Fruit fly (Drosophila melanogaster) whole organism, embryonic: ENCODE results near the gene CG32369.
A peak's percentile ranks its signal among the peaks of the same experiment; 100 is the strongest.

Experiments used
- Adf1 ChIP-seq: fragments of 200-800 bp; sonication (Bioruptor generic); IDR thresholded peaks from 2 replicates; pipeline ENCODE4 v1.3.6; 2022; ENCODE audit warnings: missing biosample characterization, missing genetic modification characterization
- CG10979 ChIP-seq: fragments of 200-800 bp; sonication (Bioruptor generic); optimal IDR thresholded peaks from 2 replicates; lab custom pipeline; 2018; ENCODE audit warnings: missing biosample characterization, mild to moderate bottlenecking, missing genetic modification characterization, moderate library complexity
- CG11560 ChIP-seq: fragments of 200-800 bp; sonication (Bioruptor generic); IDR thresholded peaks from 3 replicates; pipeline ENCODE4 v1.3.6; 2022; ENCODE audit warnings: missing biosample characterization, missing genetic modification characterization
- CG12155 ChIP-seq: fragments of 200-800 bp; sonication (Bioruptor generic); optimal IDR thresholded peaks from 3 replicates; lab custom pipeline; 2016; ENCODE audit warnings: missing biosample characterization, missing genetic modification characterization
- CG14014 ChIP-seq: fragments of 200-800 bp; sonication (Bioruptor generic); IDR thresholded peaks from 2 replicates; pipeline ENCODE4 v1.3.6; 2022; ENCODE audit warnings: missing biosample characterization, missing genetic modification characterization
- CG14965 ChIP-seq: fragments of 200-800 bp; sonication (Bioruptor generic); optimal IDR thresholded peaks from 2 replicates; lab custom pipeline; 2016; ENCODE audit warnings: missing biosample characterization, missing genetic modification characterization, borderline replicate concordance
- CG15073 ChIP-seq: fragments of 200-800 bp; sonication (Bioruptor generic); optimal IDR thresholded peaks from 2 replicates; lab custom pipeline; 2016; ENCODE audit warnings: missing biosample characterization, missing genetic modification characterization
- CG15269 ChIP-seq: fragments of 200-800 bp; sonication (Bioruptor generic); optimal IDR thresholded peaks from 2 replicates; lab custom pipeline; 2018; ENCODE audit warnings: missing biosample characterization, mild to moderate bottlenecking, missing genetic modification characterization, moderate library complexity
- CG15479 ChIP-seq: fragments of 200-800 bp; sonication (Bioruptor generic); optimal IDR thresholded peaks from 3 replicates; lab custom pipeline; 2019; ENCODE audit warnings: missing biosample characterization, mild to moderate bottlenecking, missing genetic modification characterization, moderate library complexity
- CG17328 ChIP-seq: fragments of 200-800 bp; sonication (Bioruptor generic); IDR thresholded peaks from 2 replicates; pipeline ENCODE4 v1.3.6; 2022; ENCODE audit warnings: missing biosample characterization, missing genetic modification characterization
- CG17359 ChIP-seq: fragments of 200-800 bp; sonication (Bioruptor generic); optimal IDR thresholded peaks from 3 replicates; lab custom pipeline; 2018; ENCODE audit warnings: missing biosample characterization, mild to moderate bottlenecking, missing genetic modification characterization, moderate library complexity
- CG17361 ChIP-seq: fragments of 200-800 bp; sonication (Bioruptor generic); IDR thresholded peaks from 3 replicates; pipeline ENCODE4 v1.3.6; 2022; ENCODE audit warnings: missing biosample characterization, missing genetic modification characterization
- CG17385 ChIP-seq: fragments of 200-800 bp; sonication (Bioruptor generic); optimal IDR thresholded peaks from 3 replicates; lab custom pipeline; 2018; ENCODE audit warnings: missing biosample characterization, mild to moderate bottlenecking, missing genetic modification characterization
- CG17829 ChIP-seq: fragments of 200-800 bp; optimal IDR thresholded peaks from 2 replicates; lab custom pipeline; 2019; ENCODE audit warnings: missing biosample characterization, mild to moderate bottlenecking, missing genetic modification characterization, moderate library complexity
- CG1832 ChIP-seq: fragments of 200-800 bp; sonication (Bioruptor generic); optimal IDR thresholded peaks from 2 replicates; lab custom pipeline; 2017; ENCODE audit warnings: missing biosample characterization, mild to moderate bottlenecking, missing genetic modification characterization, inconsistent platforms
- CG18476 ChIP-seq: fragments of 200-800 bp; sonication (Bioruptor generic); optimal IDR thresholded peaks from 2 replicates; lab custom pipeline; 2016; ENCODE audit warnings: missing biosample characterization, mild to moderate bottlenecking, missing genetic modification characterization
- CG2875 ChIP-seq: fragments of 200-800 bp; sonication (Bioruptor generic); optimal IDR thresholded peaks from 2 replicates; lab custom pipeline; 2017; ENCODE audit warnings: missing biosample characterization, mild to moderate bottlenecking, missing genetic modification characterization, missing genetic modification reagents
- CG30403 ChIP-seq: fragments of 200-800 bp; sonication (Bioruptor generic); optimal IDR thresholded peaks from 3 replicates; lab custom pipeline; 2016; ENCODE audit warnings: missing biosample characterization, missing genetic modification characterization
- CG31441 ChIP-seq: fragments of 200-800 bp; sonication (Bioruptor generic); IDR thresholded peaks from 2 replicates; pipeline ENCODE4 v1.3.6; 2022; ENCODE audit warnings: missing biosample characterization, missing genetic modification characterization
- CG32532 ChIP-seq: fragments of 200-800 bp; sonication (Bioruptor generic); IDR thresholded peaks from 2 replicates; pipeline ENCODE4 v1.3.6; 2022; ENCODE audit warnings: missing biosample characterization, missing genetic modification characterization
- CG4282 ChIP-seq: fragments of 200-800 bp; sonication (Bioruptor generic); optimal IDR thresholded peaks from 2 replicates; lab custom pipeline; 2016; ENCODE audit warnings: missing biosample characterization, missing genetic modification characterization
- CG4424 ChIP-seq: fragments of 200-800 bp; sonication (Bioruptor generic); optimal IDR thresholded peaks from 3 replicates; lab custom pipeline; 2016; ENCODE audit warnings: missing biosample characterization, missing genetic modification characterization
- CG5180 ChIP-seq: fragments of 200-800 bp; sonication (Bioruptor generic); optimal IDR thresholded peaks from 3 replicates; lab custom pipeline; 2017; ENCODE audit warnings: missing biosample characterization, missing genetic modification characterization, mild to moderate bottlenecking, moderate library complexity, missing genetic modification reagents
- CG5953 ChIP-seq: fragments of 200-800 bp; sonication (Bioruptor generic); IDR thresholded peaks from 2 replicates; pipeline ENCODE4 v1.3.6; 2022; ENCODE audit warnings: missing biosample characterization, missing genetic modification characterization
- CG7556 ChIP-seq: fragments of 200-800 bp; sonication (Bioruptor generic); optimal IDR thresholded peaks from 2 replicates; lab custom pipeline; 2017; ENCODE audit warnings: missing biosample characterization, mild to moderate bottlenecking, missing genetic modification characterization
- CG8089 ChIP-seq: fragments of 200-800 bp; sonication (Bioruptor generic); optimal IDR thresholded peaks from 3 replicates; lab custom pipeline; 2016; ENCODE audit warnings: missing biosample characterization, missing genetic modification characterization
- CG8359 ChIP-seq: fragments of 200-800 bp; sonication (Bioruptor generic); optimal IDR thresholded peaks from 2 replicates; lab custom pipeline; 2017; ENCODE audit warnings: missing biosample characterization, mild to moderate bottlenecking, missing genetic modification characterization, borderline replicate concordance
- CG9437 ChIP-seq: fragments of 200-800 bp; sonication (Bioruptor generic); optimal IDR thresholded peaks from 2 replicates; lab custom pipeline; 2018; ENCODE audit warnings: missing biosample characterization, mild to moderate bottlenecking, missing genetic modification characterization
- Chrac-16 ChIP-seq: fragments of 200-800 bp; sonication (Bioruptor generic); optimal IDR thresholded peaks from 3 replicates; lab custom pipeline; 2016; ENCODE audit warnings: missing biosample characterization, missing genetic modification characterization
- Ets97D ChIP-seq: fragments of 200-800 bp; sonication (Bioruptor generic); optimal IDR thresholded peaks from 3 replicates; lab custom pipeline; 2016; ENCODE audit warnings: missing biosample characterization, missing genetic modification characterization
- HHEX ChIP-seq: fragments of 200-800 bp; sonication (Bioruptor generic); optimal IDR thresholded peaks from 3 replicates; lab custom pipeline; 2017; ENCODE audit warnings: missing biosample characterization, mild to moderate bottlenecking, missing genetic modification characterization, missing genetic modification reagents
- Kr ChIP-seq: fragments of 200-800 bp; sonication (Bioruptor generic); optimal IDR thresholded peaks from 2 replicates; lab custom pipeline; 2017; ENCODE audit warnings: missing biosample characterization, mild to moderate bottlenecking, missing genetic modification characterization
- Lhr ChIP-seq: fragments of 200-800 bp; sonication (Bioruptor generic); optimal IDR thresholded peaks from 3 replicates; lab custom pipeline; 2017; ENCODE audit warnings: mild to moderate bottlenecking, missing biosample characterization, missing genetic modification reagents, missing genetic modification characterization
- Lim3 ChIP-seq: fragments of 200-800 bp; sonication (Bioruptor generic); IDR thresholded peaks from 2 replicates; pipeline ENCODE4 v1.3.6; 2022; ENCODE audit warnings: missing biosample characterization, missing genetic modification characterization
- Mes4 ChIP-seq: fragments of 200-800 bp; sonication (Bioruptor generic); optimal IDR thresholded peaks from 2 replicates; lab custom pipeline; 2016; ENCODE audit warnings: missing biosample characterization, missing genetic modification characterization
- Sox100B ChIP-seq: fragments of 200-800 bp; sonication (Bioruptor generic); optimal IDR thresholded peaks from 3 replicates; lab custom pipeline; 2018; ENCODE audit warnings: missing biosample characterization, mild to moderate bottlenecking, missing genetic modification characterization
- YL-1 ChIP-seq: fragments of 200-800 bp; sonication (Bioruptor generic); optimal IDR thresholded peaks from 3 replicates; lab custom pipeline; 2017; ENCODE audit warnings: missing biosample characterization, mild to moderate bottlenecking, missing genetic modification characterization
- bcd ChIP-seq: fragments of 200-800 bp; sonication (Bioruptor generic); optimal IDR thresholded peaks from 2 replicates; lab custom pipeline; 2017; ENCODE audit warnings: missing biosample characterization, mild to moderate bottlenecking, missing genetic modification characterization
- croc ChIP-seq: fragments of 200-800 bp; sonication (Bioruptor generic); conservative IDR thresholded peaks from 3 replicates; pipeline ENCODE4 v1.3.6; 2022; ENCODE audit warnings: missing biosample characterization, missing genetic modification characterization
- ems ChIP-seq: fragments of 200-800 bp; sonication (Bioruptor generic); optimal IDR thresholded peaks from 3 replicates; lab custom pipeline; 2016; ENCODE audit warnings: missing biosample characterization, missing genetic modification characterization
- gfzf ChIP-seq: fragments of 200-800 bp; sonication (Bioruptor generic); optimal IDR thresholded peaks from 2 replicates; lab custom pipeline; 2016; ENCODE audit warnings: missing biosample characterization, mild to moderate bottlenecking, missing genetic modification characterization, moderate library complexity
- her ChIP-seq: fragments of 200-800 bp; sonication (Bioruptor generic); optimal IDR thresholded peaks from 2 replicates; lab custom pipeline; 2016; ENCODE audit warnings: missing biosample characterization, missing genetic modification characterization
- hkb ChIP-seq, 2 experiments: fragments of 200-800 bp in 1 of 2; fragments of >200 bp in 1 of 2; sonication (Bioruptor generic) in 1 of 2; IDR thresholded peaks in 1 of 2; optimal IDR thresholded peaks in 1 of 2; 2 replicates each; pipeline versions ENCODE4 v1.3.6 to Lab custom; 2017 to 2022; ENCODE audit warnings: missing biosample characterization in 1 of 2, missing genetic modification characterization in 1 of 2
- lmd ChIP-seq: fragments of 200-800 bp; sonication (Bioruptor generic); IDR thresholded peaks from 2 replicates; pipeline ENCODE4 v1.3.6; 2022; ENCODE audit warnings: missing biosample characterization, missing genetic modification characterization
- otp ChIP-seq: fragments of 200-800 bp; sonication (Bioruptor generic); IDR thresholded peaks from 3 replicates; pipeline ENCODE4, ENCODE4 v1.3.6; 2022; ENCODE audit warnings: missing biosample characterization, missing genetic modification characterization
- repo ChIP-seq: fragments of 200-800 bp; sonication (Bioruptor generic); optimal IDR thresholded peaks from 2 replicates; lab custom pipeline; 2016; ENCODE audit warnings: missing biosample characterization, missing genetic modification characterization
- run ChIP-seq: fragments of 200-800 bp; sonication (Bioruptor generic); optimal IDR thresholded peaks from 3 replicates; lab custom pipeline; 2018; ENCODE audit warnings: missing biosample characterization, mild to moderate bottlenecking, missing genetic modification characterization
- sd ChIP-seq: fragments of 200-800 bp; sonication (Bioruptor generic); optimal IDR thresholded peaks from 3 replicates; lab custom pipeline; 2018; ENCODE audit warnings: missing biosample characterization, mild to moderate bottlenecking, missing genetic modification characterization, moderate library complexity
- tgo ChIP-seq: fragments of 200-800 bp; sonication (Bioruptor generic); IDR thresholded peaks from 3 replicates; pipeline ENCODE4 v1.3.6; 2022; ENCODE audit warnings: missing biosample characterization, missing genetic modification characterization
- tx ChIP-seq: fragments of 200-800 bp; sonication (Bioruptor generic); optimal IDR thresholded peaks from 2 replicates; lab custom pipeline; 2016; ENCODE audit warnings: missing biosample characterization, missing genetic modification characterization
- usp ChIP-seq: fragments of >200 bp; optimal IDR thresholded peaks from 2 replicates; lab custom pipeline; 2017; ENCODE audit warnings: missing biosample characterization, missing genetic modification characterization

The CG32369 gene

dm6 chr3L:7810924-7811323, 1.3 kb upstream of the CG32369 start (continued):
- TF ChIP-seq Mes4 (GFP tag; lab: Kevin White, UChicago) (no peak), Sox100B (GFP tag; lab: Kevin White, UChicago) (peak; percentile 65), CG15479 (no peak), YL-1 (no peak), CG9437 (no peak), CG17328 (GFP tag; lab: Robert Waterston, UW) (no peak), CG14014 (GFP tag; lab: Robert Waterston, UW) (no peak; the same call in 1 of the 2 replicates), repo (GFP tag; lab: Kevin White, UChicago) (no peak), CG8089 (GFP tag; lab: Kevin White, UChicago) (no peak), Lhr (no peak), CG12155 (GFP tag; lab: Kevin White, UChicago) (no peak), hkb (optimal IDR thresholded peaks at IDR 0.05; lab: Kevin White, UChicago) (no peak), hkb (GFP tag; IDR thresholded peaks at IDR 0.05; lab: Robert Waterston, UW) (peak; percentile 49; the same call in 1 of the 2 replicates), CG1832 (GFP tag; lab: Kevin White, UChicago) (no peak), run (tag; lab: Kevin White, UChicago) (peak; percentile 39), CG5953 (GFP tag; lab: Robert Waterston, UW) (no peak), CG17361 (GFP tag; lab: Robert Waterston, UW) (peak; percentile 47; the same call in 1 of the 3 replicates), ems (GFP tag; lab: Kevin White, UChicago) (no peak), Kr (GFP tag; lab: Kevin White, UChicago) (no peak), CG4282 (GFP tag; lab: Kevin White, UChicago) (no peak), CG14965 (no peak), gfzf (GFP tag; lab: Kevin White, UChicago) (no peak), Lim3 (GFP tag; lab: Robert Waterston, UW) (no peak), CG15269 (tag; lab: Kevin White, UChicago) (peak; percentile 71), croc (no peak), CG18476 (GFP tag; lab: Kevin White, UChicago) (no peak), tgo (GFP tag; lab: Robert Waterston, UW) (0 out of 3 replicates have a peak, but pooled peaks have one; percentile 13), CG30403 (GFP tag; lab: Kevin White, UChicago) (peak; percentile 5), CG15073 (GFP tag; lab: Kevin White, UChicago) (no peak), Adf1 (no peak), Chrac-16 (GFP tag; lab: Kevin White, UChicago) (no peak), Ets97D (GFP tag; lab: Kevin White, UChicago) (no peak), lmd (GFP tag; lab: Robert Waterston, UW) (no peak), CG4424 (peak; percentile 13), CG17829 (peak; percentile 7), CG31441 (GFP tag; lab: Robert Waterston, UW) (peak; percentile 80), HHEX (no peak), usp (GFP tag; lab: Kevin White, UChicago) (no peak), CG10979 (tag; lab: Kevin White, UChicago) (no peak), bcd (no peak), otp (GFP tag; lab: Robert Waterston, UW) (no peak), CG11560 (tag; lab: Robert Waterston, UW) (no peak), CG17359 (tag; lab: Kevin White, UChicago) (peak; percentile 64), CG17385 (peak; percentile 4), sd (tag; lab: Kevin White, UChicago) (peak; percentile 10), CG8359 (GFP tag; lab: Kevin White, UChicago) (no peak), her (GFP tag; lab: Kevin White, UChicago) (no peak), CG7556 (GFP tag; lab: Kevin White, UChicago) (peak; percentile 21), CG32532 (GFP tag; lab: Robert Waterston, UW) (no peak), tx (GFP tag; lab: Kevin White, UChicago) (no peak), CG2875 (no peak), CG5180 (GFP tag; lab: Kevin White, UChicago) (peak; percentile 44)
